Fruit fly (Drosophila melanogaster) whole organism, wandering third instar larva: ENCODE results near the gene CG5112.

Experiments used
- Abd-B ChIP-seq: fragments of >200 bp; optimal IDR thresholded peaks from 2 replicates; lab custom pipeline; 2017; ENCODE audit warnings: missing biosample characterization, missing genetic modification characterization
- CG32264 ChIP-seq: fragments of 200-800 bp; sonication (Bioruptor generic); optimal IDR thresholded peaks from 2 replicates; lab custom pipeline; 2016; ENCODE audit warnings: missing biosample characterization, missing genetic modification characterization
- CG9705 ChIP-seq: fragments of 200-800 bp; sonication (Bioruptor generic); optimal IDR thresholded peaks from 2 replicates; lab custom pipeline; 2018; ENCODE audit warnings: missing biosample characterization, mild to moderate bottlenecking, missing genetic modification characterization
- CrebA ChIP-seq: fragments of 200-800 bp; sonication (Bioruptor generic); optimal IDR thresholded peaks from 2 replicates; lab custom pipeline; 2016; ENCODE audit warnings: missing biosample characterization, mild to moderate bottlenecking, missing genetic modification characterization, borderline replicate concordance
- Dfd ChIP-seq: fragments of >200 bp; optimal IDR thresholded peaks from 2 replicates; lab custom pipeline; 2017; ENCODE audit warnings: missing biosample characterization, missing genetic modification characterization
- Dif ChIP-seq: fragments of 200-275, 200-300 bp; sonication (Bioruptor generic); optimal IDR thresholded peaks from 2 replicates; lab custom pipeline; 2018; ENCODE audit warnings: missing biosample characterization, missing genetic modification characterization; ENCODE audit not compliant: partially characterized antibody
- HLH106 ChIP-seq: fragments of 200-800 bp; optimal IDR thresholded peaks from 3 replicates; lab custom pipeline; 2019; ENCODE audit warnings: missing biosample characterization, mild to moderate bottlenecking, missing genetic modification characterization, moderate library complexity
- Hnf4 ChIP-seq: fragments of 200-800 bp; sonication (Bioruptor generic); optimal IDR thresholded peaks from 2 replicates; lab custom pipeline; 2016; ENCODE audit warnings: missing biosample characterization, mild to moderate bottlenecking, missing genetic modification characterization
- Hr78 ChIP-seq: fragments of >200 bp; optimal IDR thresholded peaks from 2 replicates; lab custom pipeline; 2017; ENCODE audit warnings: missing biosample characterization, missing genetic modification characterization
- Jra ChIP-seq: sonication (Bioruptor generic); optimal IDR thresholded peaks from 2 replicates; lab custom pipeline; 2016; ENCODE audit warnings: missing biosample characterization, missing genetic modification characterization
- N ChIP-seq: fragments of >200 bp; optimal IDR thresholded peaks from 2 replicates; lab custom pipeline; 2018; ENCODE audit warnings: missing biosample characterization, missing external identifiers, missing genetic modification characterization
- OdsH ChIP-seq: fragments of 200-800 bp; sonication (Bioruptor generic); optimal IDR thresholded peaks from 2 replicates; lab custom pipeline; 2016; ENCODE audit warnings: missing biosample characterization, mild to moderate bottlenecking, missing genetic modification characterization
- Vsx2 ChIP-seq: fragments of 200-300, 225-300 bp; sonication (Bioruptor generic); optimal IDR thresholded peaks from 2 replicates; lab custom pipeline; 2018; ENCODE audit warnings: missing biosample characterization, missing genetic modification characterization; ENCODE audit not compliant: partially characterized antibody
- br ChIP-seq: fragments of 200-800 bp; sonication (Bioruptor generic); optimal IDR thresholded peaks from 2 replicates; lab custom pipeline; 2016; ENCODE audit warnings: missing biosample characterization, missing genetic modification characterization
- brk ChIP-seq: fragments of 200-800 bp; sonication (Bioruptor generic); optimal IDR thresholded peaks from 2 replicates; lab custom pipeline; 2016; ENCODE audit warnings: missing biosample characterization, mild to moderate bottlenecking, missing genetic modification characterization
- dl ChIP-seq, 2 experiments: fragments of 175-275, 200-275 bp in 1 of 2; fragments of 200-275 bp in 1 of 2; sonication (Bioruptor generic); optimal IDR thresholded peaks; lab custom pipeline; 2018; ENCODE audit warnings: mild to moderate bottlenecking in 2 of 2, missing biosample characterization in 2 of 2, missing genetic modification characterization in 2 of 2, moderate library complexity in 2 of 2; ENCODE audit not compliant: partially characterized antibody in 2 of 2, insufficient read depth in 1 of 2
- dmrt93B ChIP-seq: fragments of 200-800 bp; sonication (Bioruptor generic); optimal IDR thresholded peaks from 2 replicates; lab custom pipeline; 2018; ENCODE audit warnings: missing biosample characterization, mild to moderate bottlenecking, missing genetic modification characterization
- dsf ChIP-seq: sonication (Bioruptor generic); optimal IDR thresholded peaks from 2 replicates; lab custom pipeline; 2016; ENCODE audit warnings: missing biosample characterization, missing genetic modification characterization, borderline replicate concordance
- foxo ChIP-seq, 2 experiments: fragments of 200-800 bp; sonication (Bioruptor generic); optimal IDR thresholded peaks; 2 replicates in 1 of 2; 3 replicates in 1 of 2; lab custom pipeline; 2016 to 2017; ENCODE audit warnings: missing biosample characterization in 2 of 2, missing genetic modification characterization in 2 of 2
- fru ChIP-seq: fragments of 200-800 bp; sonication (Bioruptor generic); optimal IDR thresholded peaks from 3 replicates; lab custom pipeline; 2016; ENCODE audit warnings: missing biosample characterization, mild to moderate bottlenecking, missing genetic modification characterization
- h ChIP-seq: fragments of 200-800 bp; sonication (Bioruptor generic); optimal IDR thresholded peaks from 3 replicates; lab custom pipeline; 2016; ENCODE audit warnings: missing biosample characterization, mild to moderate bottlenecking, missing genetic modification characterization
- jim ChIP-seq: fragments of 175-275, 200-325 bp; sonication (Bioruptor generic); optimal IDR thresholded peaks from 2 replicates; lab custom pipeline; 2016; ENCODE audit warnings: missing biosample characterization, mild to moderate bottlenecking, missing genetic modification characterization
- lola ChIP-seq: fragments of >200 bp; optimal IDR thresholded peaks from 2 replicates; lab custom pipeline; 2017; ENCODE audit warnings: missing biosample characterization, missing genetic modification characterization
- psq ChIP-seq: fragments of 200-800 bp; sonication (Bioruptor generic); optimal IDR thresholded peaks from 3 replicates; lab custom pipeline; 2017; ENCODE audit warnings: missing biosample characterization, mild to moderate bottlenecking, missing genetic modification characterization, moderate library complexity
- rgr ChIP-seq: fragments of 200-800 bp; sonication (Bioruptor generic); optimal IDR thresholded peaks from 3 replicates; lab custom pipeline; 2016; ENCODE audit warnings: missing biosample characterization, mild to moderate bottlenecking, missing genetic modification characterization
- sv ChIP-seq: fragments of 200-800 bp; sonication (Bioruptor generic); optimal IDR thresholded peaks from 3 replicates; lab custom pipeline; 2016; ENCODE audit warnings: missing biosample characterization, missing genetic modification characterization
- tai ChIP-seq: sonication (Bioruptor generic); optimal IDR thresholded peaks from 2 replicates; lab custom pipeline; 2016; ENCODE audit warnings: missing biosample characterization, missing genetic modification characterization
- usp ChIP-seq: fragments of >200 bp; optimal IDR thresholded peaks from 2 replicates; lab custom pipeline; 2017; ENCODE audit warnings: missing biosample characterization, missing genetic modification characterization

The CG5112 gene

DNA sequence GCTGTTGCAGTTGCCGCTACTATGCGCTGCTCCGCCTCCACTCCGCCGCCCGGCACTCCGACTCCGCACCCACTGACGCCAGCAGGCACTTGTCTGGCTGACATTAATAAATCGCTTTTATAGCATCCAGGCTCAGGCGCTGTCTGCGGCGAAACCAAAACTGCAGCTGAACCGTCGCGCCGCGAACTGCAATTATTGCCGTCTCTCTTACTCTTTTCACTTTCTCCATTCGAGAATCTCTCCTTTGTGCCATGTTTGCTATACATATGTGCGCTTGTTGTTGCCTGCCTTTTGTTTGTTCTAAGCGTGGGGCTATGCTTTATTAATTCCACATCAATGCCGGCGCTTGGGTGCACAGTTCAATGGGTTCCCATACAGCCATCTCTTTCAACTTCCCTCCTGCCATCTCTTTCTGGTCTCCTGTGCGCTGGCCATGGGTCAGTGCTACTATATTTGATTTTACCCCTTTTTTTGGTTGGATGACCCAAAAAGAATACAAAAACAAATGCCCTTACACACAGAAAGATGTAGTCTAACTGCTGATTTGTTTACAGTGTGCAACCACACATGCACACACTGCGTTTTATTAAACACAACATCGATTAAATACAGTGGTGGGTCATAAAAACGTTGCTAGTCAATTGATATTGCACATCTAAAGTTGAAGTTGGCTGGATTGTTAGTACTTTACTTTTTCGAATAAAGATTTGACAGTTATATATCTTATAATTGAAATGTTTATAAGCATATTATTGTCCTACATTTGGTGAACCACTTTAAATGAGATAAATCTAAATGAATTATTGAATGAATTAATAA, 44.6 kb upstream of the CG5112 start:
- TF ChIP-seq OdsH (GFP tag; lab: Kevin White, UChicago), result no peak
- no peak for TF ChIP-seq CrebA (GFP tag; lab: Kevin White, UChicago)
- TF ChIP-seq Dfd, result no peak
- TF ChIP-seq brk (GFP tag; lab: Kevin White, UChicago), result no peak
- no peak for TF ChIP-seq dsf (GFP tag; lab: Kevin White, UChicago)
- no peak for TF ChIP-seq jim (GFP tag; lab: Kevin White, UChicago)
- no peak for TF ChIP-seq tai (GFP tag; lab: Kevin White, UChicago)
- TF ChIP-seq Jra, result no peak
- TF ChIP-seq dmrt93B (GFP tag; lab: Kevin White, UChicago), result no peak
- TF ChIP-seq rgr, result no peak
- TF ChIP-seq Hnf4 (GFP tag; lab: Kevin White, UChicago), result no peak
- no peak for TF ChIP-seq HLH106 (tag; lab: Kevin White, UChicago)
- TF ChIP-seq foxo (GFP tag; optimal IDR thresholded peaks at IDR 0.05; lab: Kevin White, UChicago), result no peak

DNA sequence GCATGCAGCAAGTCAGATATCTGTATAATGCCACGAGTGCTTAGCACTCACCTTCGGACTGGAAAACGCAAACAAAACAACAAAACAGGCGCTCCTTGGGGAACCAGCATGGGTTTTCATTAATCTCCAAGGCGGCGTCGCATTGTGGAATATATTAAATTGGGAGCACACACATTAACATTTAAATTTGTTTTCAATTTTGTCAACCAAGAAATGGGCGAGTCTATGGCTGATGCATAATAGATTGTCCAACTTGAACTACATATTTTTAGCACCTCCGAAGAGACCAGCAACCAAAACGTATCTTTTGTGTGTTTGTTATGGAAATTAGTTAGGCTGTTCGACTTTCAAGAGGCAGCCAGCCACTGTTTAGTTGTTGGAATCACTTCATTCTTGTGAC, 43.8 kb upstream of the CG5112 start:
- no peak for TF ChIP-seq lola (GFP tag; lab: Kevin White, UChicago)
- TF ChIP-seq dsf (GFP tag; lab: Kevin White, UChicago), result no peak
- no peak for TF ChIP-seq Hr78 (GFP tag; lab: Kevin White, UChicago)
- TF ChIP-seq CG9705 (GFP tag; lab: Kevin White, UChicago), result no peak
- no peak for TF ChIP-seq dl (GFP tag; optimal IDR thresholded peaks at IDR 0.05; lab: Kevin White, UChicago; ENCODE audit: insufficient read depth in 1 of 2, partially characterized antibody in 2 of 2)
- no peak for TF ChIP-seq tai (GFP tag; lab: Kevin White, UChicago)
- no peak for TF ChIP-seq rgr
- TF ChIP-seq brk (GFP tag; lab: Kevin White, UChicago), result no peak
- TF ChIP-seq N (GFP tag; lab: Kevin White, UChicago), result no peak
- TF ChIP-seq fru (GFP tag; lab: Kevin White, UChicago), result no peak
- no peak for TF ChIP-seq OdsH (GFP tag; lab: Kevin White, UChicago)
- TF ChIP-seq Abd-B (GFP tag; lab: Kevin White, UChicago), result no peak
- no peak for TF ChIP-seq CrebA (GFP tag; lab: Kevin White, UChicago)
- TF ChIP-seq, all 38 proteins: peak for 0

DNA sequence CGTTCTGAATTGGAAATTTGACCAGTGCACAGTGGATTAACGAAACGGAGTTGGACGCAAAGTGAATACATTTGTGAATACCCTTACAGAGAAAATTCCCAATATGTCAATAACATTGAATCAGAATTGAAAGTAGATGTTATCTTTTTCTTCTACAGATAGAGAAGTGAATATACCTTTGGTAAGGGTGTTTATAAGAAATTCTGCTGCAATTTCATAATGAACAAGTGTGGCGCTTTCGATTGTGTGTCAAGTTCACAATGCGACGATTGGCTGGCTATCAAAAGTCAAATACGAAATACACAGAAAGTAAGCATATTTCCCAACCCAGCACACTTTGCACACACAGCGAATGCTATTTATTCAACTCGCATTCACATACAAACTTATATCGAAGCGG, 42.9 kb upstream of the CG5112 start:
- TF ChIP-seq jim (GFP tag; lab: Kevin White, UChicago) (no peak), br (GFP tag; lab: Kevin White, UChicago) (no peak), Abd-B (GFP tag; lab: Kevin White, UChicago) (no peak), N (GFP tag; lab: Kevin White, UChicago) (no peak), dmrt93B (GFP tag; lab: Kevin White, UChicago) (no peak), usp (GFP tag; lab: Kevin White, UChicago) (no peak), h (GFP tag; lab: Kevin White, UChicago) (peak; percentile 13), psq (peak; percentile 13)

DNA sequence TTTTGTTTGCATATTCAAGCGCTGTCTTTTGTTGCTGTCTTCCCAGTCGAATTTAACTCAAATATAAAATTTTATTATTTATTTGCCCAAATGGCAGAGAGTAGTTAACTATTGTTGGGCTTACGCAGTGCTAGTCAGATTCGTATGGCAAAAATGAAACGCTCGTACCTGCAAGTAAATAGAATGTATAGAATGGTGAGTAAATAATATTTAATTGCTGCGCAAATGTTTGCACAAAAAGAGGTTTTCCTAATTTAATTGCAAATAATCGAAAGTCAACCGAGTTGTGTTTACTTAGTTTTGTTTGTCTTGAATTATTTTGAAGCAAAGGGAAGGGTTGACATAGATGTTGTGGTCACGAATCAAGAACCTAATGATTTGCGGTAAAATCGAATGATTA, 42.5 kb upstream of the CG5112 start:
- TF ChIP-seq sv (GFP tag; lab: Kevin White, UChicago) (no peak), tai (GFP tag; lab: Kevin White, UChicago) (no peak), CrebA (GFP tag; lab: Kevin White, UChicago) (no peak), Dif (GFP tag; lab: Kevin White, UChicago) (no peak), CG32264 (GFP tag; lab: Kevin White, UChicago) (no peak), br (GFP tag; lab: Kevin White, UChicago) (no peak), Vsx2 (GFP tag; lab: Kevin White, UChicago) (no peak), Hr78 (GFP tag; lab: Kevin White, UChicago) (no peak), Hnf4 (GFP tag; lab: Kevin White, UChicago) (no peak), foxo (GFP tag; optimal IDR thresholded peaks at IDR 0.05; lab: Kevin White, UChicago) (no peak), N (GFP tag; lab: Kevin White, UChicago) (no peak), dmrt93B (GFP tag; lab: Kevin White, UChicago) (no peak), dsf (GFP tag; lab: Kevin White, UChicago) (no peak), CG9705 (GFP tag; lab: Kevin White, UChicago) (no peak)
